Fruit fly (Drosophila melanogaster): Measurements from ENCODE around the gene Gyc32E.

Gyc32E gene

DNA sequence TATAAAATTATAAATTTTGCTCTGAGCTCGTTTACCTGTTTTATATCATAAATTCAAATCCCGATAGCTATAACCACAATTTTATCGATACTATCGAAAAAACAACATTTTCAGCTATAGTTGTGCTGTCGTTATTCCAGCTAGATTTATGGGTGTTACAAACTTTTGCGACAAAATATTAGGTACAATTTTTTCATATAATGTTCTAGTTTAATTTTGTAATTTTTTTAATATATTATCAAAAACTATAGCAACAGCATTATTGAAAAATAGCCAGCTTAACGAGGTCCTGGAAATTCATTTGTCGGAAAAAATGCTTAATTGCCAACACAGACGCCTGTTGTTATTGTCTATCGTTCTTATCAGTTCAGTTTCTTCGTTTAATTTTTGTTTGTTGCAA is 57.8 kb downstream of the Gyc32E start, which contains the start of gene Wdr59 (continued):
- TF ChIP-seq vnd (GFP tag; IDR thresholded peaks at IDR 0.05; ENCODE audit: partially characterized antibody) = peak; percentile 52; the same call in 2 of the 3 replicates
- no peak for TF ChIP-seq HLH54F (GFP tag; optimal IDR thresholded peaks at IDR 0.05)
- no peak for TF ChIP-seq Fer2 (tag; optimal IDR thresholded peaks at IDR 0.05)
- peak; percentile 43 for TF ChIP-seq CG4424 (GFP tag; optimal IDR thresholded peaks at IDR 0.05)
- TF ChIP-seq Aef1 (GFP tag; IDR thresholded peaks at IDR 0.05) = 0 out of 3 replicates have a peak, but pooled peaks have one; percentile 19
- TF ChIP-seq CG31441 (GFP tag; IDR thresholded peaks at IDR 0.05) = no peak
- TF ChIP-seq CG14860 (GFP tag; IDR thresholded peaks at IDR 0.05; ENCODE audit: partially characterized antibody) = peak; percentile 62; the same call in 2 of the 3 replicates
- no peak for TF ChIP-seq ERR (GFP tag; optimal IDR thresholded peaks at IDR 0.05)
- no peak for TF ChIP-seq klu (GFP tag; IDR thresholded peaks at IDR 0.05)
- no peak for TF ChIP-seq en (GFP tag; optimal IDR thresholded peaks at IDR 0.05)
- no peak for TF ChIP-seq Ravus (GFP tag; IDR thresholded peaks at IDR 0.05)
- no peak for TF ChIP-seq sd (tag; optimal IDR thresholded peaks at IDR 0.05)
- TF ChIP-seq CG9727 (GFP tag; optimal IDR thresholded peaks at IDR 0.05) = no peak
- TF ChIP-seq kay (GFP tag; optimal IDR thresholded peaks at IDR 0.05) = no peak
- no peak for TF ChIP-seq Kr (GFP tag; optimal IDR thresholded peaks at IDR 0.05)
- TF ChIP-seq CG8478 (optimal IDR thresholded peaks at IDR 0.05) = no peak
- TF ChIP-seq CG17612 (GFP tag; IDR thresholded peaks at IDR 0.05) = no peak
- TF ChIP-seq vfl (GFP tag; optimal IDR thresholded peaks at IDR 0.05) = no peak
- TF ChIP-seq CG16863 (GFP tag; optimal IDR thresholded peaks at IDR 0.05) = no peak
- no peak for TF ChIP-seq zf30C (GFP tag; optimal IDR thresholded peaks at IDR 0.05)
- TF ChIP-seq Sox100B (GFP tag; optimal IDR thresholded peaks at IDR 0.05) = no peak
- TF ChIP-seq CG15601 (tag; optimal IDR thresholded peaks at IDR 0.05) = no peak
- TF ChIP-seq z (GFP tag; IDR thresholded peaks at IDR 0.05) = no peak
- no peak for TF ChIP-seq CG3065 (GFP tag; optimal IDR thresholded peaks at IDR 0.05)
- TF ChIP-seq CG18764 (GFP tag; optimal IDR thresholded peaks at IDR 0.05) = peak; percentile 19
- no peak for TF ChIP-seq hth (optimal IDR thresholded peaks at IDR 0.05)
- TF ChIP-seq CG11696 (GFP tag; IDR thresholded peaks at IDR 0.05) = no peak
- no peak; the same call in 2 of the 3 replicates for TF ChIP-seq CG34422 (GFP tag; IDR thresholded peaks at IDR 0.05)
- peak; percentile 2 for TF ChIP-seq Hmx (GFP tag; optimal IDR thresholded peaks at IDR 0.05)
- no peak for TF ChIP-seq Nf-YA (GFP tag; IDR thresholded peaks at IDR 0.05)
- no peak for TF ChIP-seq CG34376 (GFP tag; optimal IDR thresholded peaks at IDR 0.05)
- TF ChIP-seq zen (tag; optimal IDR thresholded peaks at IDR 0.05) = peak; percentile 42
- TF ChIP-seq knrl (GFP tag; IDR thresholded peaks at IDR 0.05; ENCODE audit: partially characterized antibody) = peak; percentile 72
- no peak for TF ChIP-seq CG6683 (GFP tag; optimal IDR thresholded peaks at IDR 0.05)
- TF ChIP-seq psq (GFP tag; optimal IDR thresholded peaks at IDR 0.05) = no peak
- no peak for TF ChIP-seq sqz (GFP tag; optimal IDR thresholded peaks at IDR 0.05)
- no peak for TF ChIP-seq otp (GFP tag; IDR thresholded peaks at IDR 0.05)
- TF ChIP-seq CG13296 (GFP tag; optimal IDR thresholded peaks at IDR 0.05) = no peak
- peak; percentile 32 for TF ChIP-seq CG10979 (tag; optimal IDR thresholded peaks at IDR 0.05)
- no peak for TF ChIP-seq onecut (GFP tag; IDR thresholded peaks at IDR 0.05)
- no peak for TF ChIP-seq CG7786 (GFP tag; optimal IDR thresholded peaks at IDR 0.05)
- TF ChIP-seq CG16813 (GFP tag; IDR thresholded peaks at IDR 0.05; ENCODE audit: partially characterized antibody) = peak; percentile 65
- no peak for TF ChIP-seq tup (GFP tag; optimal IDR thresholded peaks at IDR 0.05)
- TF ChIP-seq dan (GFP tag; IDR thresholded peaks at IDR 0.05) = no peak
- TF ChIP-seq Asciz (GFP tag; optimal IDR thresholded peaks at IDR 0.05) = no peak
- peak; percentile 80 for TF ChIP-seq sens (GFP tag)
- TF ChIP-seq CG12769 (tag; optimal IDR thresholded peaks at IDR 0.05) = no peak
- TF ChIP-seq Adf1 (GFP tag; IDR thresholded peaks at IDR 0.05) = no peak
- TF ChIP-seq H2.0 (GFP tag; IDR thresholded peaks at IDR 0.05) = no peak
- no peak for TF ChIP-seq CG8089 (GFP tag; optimal IDR thresholded peaks at IDR 0.05)
- TF ChIP-seq Dip3 (GFP tag; optimal IDR thresholded peaks at IDR 0.05) = no peak
- peak; percentile 91 for TF ChIP-seq CG2116 (GFP tag; optimal IDR thresholded peaks at IDR 0.05)

All from whole organism, embryonic.